Worm (Caenorhabditis elegans) whole organism, L3 larva: ENCODE data around the gene col-115.

ENCODE experiments used
- R02D3.7 ChIP-seq: fragments of 150-350 bp; optimal IDR thresholded peaks from 2 replicates; lab custom pipeline; 2014; ENCODE audit warnings: missing biosample characterization, missing genetic modification characterization
- ama-1 ChIP-seq: fragments of 150-350 bp; optimal IDR thresholded peaks from 2 replicates; lab custom pipeline; 2018
- elt-3 ChIP-seq, 3 experiments: fragments of 150-350 bp in 1 of 3; sonication (generic microtip) in 2 of 3; optimal IDR thresholded peaks; 2 replicates in 2 of 3; 4 replicates in 1 of 3; lab custom pipeline; 2014 to 2017; ENCODE audit warnings: missing biosample characterization in 3 of 3, missing genetic modification characterization in 3 of 3
- eor-1 ChIP-seq, 2 experiments: fragments of 150-350 bp; optimal IDR thresholded peaks; 2 replicates each; lab custom pipeline; 2014 to 2018; ENCODE audit warnings: missing biosample characterization in 2 of 2, missing genetic modification characterization in 2 of 2
- sea-2 ChIP-seq: fragments of 150-350 bp; sonication (generic microtip); optimal IDR thresholded peaks from 4 replicates; lab custom pipeline; 2014; ENCODE audit warnings: missing biosample characterization, missing genetic modification reagents, missing genetic modification characterization
- unc-39 ChIP-seq: sonication (generic microtip); optimal IDR thresholded peaks from 4 replicates; lab custom pipeline; 2017; ENCODE audit warnings: missing biosample characterization, missing genetic modification characterization
- ztf-4 ChIP-seq: fragments of 150-350 bp; optimal IDR thresholded peaks from 2 replicates; lab custom pipeline; 2014; ENCODE audit warnings: missing biosample characterization, missing genetic modification characterization

DNA sequence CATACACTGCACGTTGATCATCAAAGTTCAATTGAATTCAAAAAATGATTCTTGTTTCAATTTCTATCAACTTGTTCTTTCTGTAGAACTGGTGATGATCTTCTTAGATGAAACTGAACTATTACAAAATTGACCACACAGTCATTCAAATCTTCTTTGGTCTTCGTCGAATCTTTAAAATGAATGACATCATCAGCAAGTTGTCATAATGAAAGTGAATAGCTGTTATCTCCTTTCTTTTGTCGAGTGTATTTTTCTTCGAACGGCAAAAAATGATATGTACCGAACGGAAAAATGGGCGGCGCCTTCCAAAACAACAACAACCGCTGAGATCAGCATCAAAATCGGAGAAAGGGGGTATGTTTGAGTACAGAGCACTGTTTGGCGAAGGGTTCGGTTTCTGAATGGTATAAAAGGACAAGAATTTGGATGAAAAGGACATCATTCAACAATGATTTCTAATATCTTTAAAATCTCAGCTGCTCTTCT, 11.0 kb upstream of the col-115 start, which contains the start of gene ora-1:
- TF ChIP-seq ztf-4 (no peak), elt-3 (tag; optimal IDR thresholded peaks at IDR 0.05; lab: Kevin White, UChicago) (no peak), R02D3.7 (tag; lab: Kevin White, UChicago) (no peak), sea-2 (GFP tag; lab: Kevin White, UChicago) (no peak), eor-1 (tag; optimal IDR thresholded peaks at IDR 0.05; lab: Kevin White, UChicago) (no peak), ama-1 (lab: Kevin White, UChicago) (no peak), unc-39 (tag; lab: Kevin White, UChicago) (no peak)
